Fruit fly (Drosophila melanogaster) whole organism, pupa: ENCODE measurements around the gene CG16704.

ENCODE experiments used
- CG14655 ChIP-seq: fragments of 200-800 bp; sonication (Bioruptor generic); optimal IDR thresholded peaks from 3 replicates; lab custom pipeline; 2017; ENCODE audit warnings: mild to moderate bottlenecking, missing biosample characterization, missing genetic modification reagents, missing genetic modification characterization
- CG17806 ChIP-seq: fragments of 200-800 bp; sonication (Bioruptor generic); optimal IDR thresholded peaks from 2 replicates; lab custom pipeline; 2018; ENCODE audit warnings: missing biosample characterization, mild to moderate bottlenecking, missing genetic modification characterization, moderate library complexity
- CG32121 ChIP-seq: fragments of 200-800 bp; sonication (Bioruptor generic); IDR thresholded peaks from 2 replicates; pipeline ENCODE4 v1.3.6; 2022; ENCODE audit warnings: missing biosample characterization, missing genetic modification characterization
- D1 ChIP-seq: fragments of 200-800 bp; sonication (Bioruptor generic); optimal IDR thresholded peaks from 2 replicates; lab custom pipeline; 2018; ENCODE audit warnings: missing biosample characterization, mild to moderate bottlenecking, missing genetic modification characterization, moderate library complexity
- Snoo ChIP-seq: fragments of 200-800 bp; sonication (Bioruptor generic); optimal IDR thresholded peaks from 3 replicates; lab custom pipeline; 2017; ENCODE audit warnings: missing biosample characterization, mild to moderate bottlenecking, missing genetic modification characterization, inconsistent platforms

DNA sequence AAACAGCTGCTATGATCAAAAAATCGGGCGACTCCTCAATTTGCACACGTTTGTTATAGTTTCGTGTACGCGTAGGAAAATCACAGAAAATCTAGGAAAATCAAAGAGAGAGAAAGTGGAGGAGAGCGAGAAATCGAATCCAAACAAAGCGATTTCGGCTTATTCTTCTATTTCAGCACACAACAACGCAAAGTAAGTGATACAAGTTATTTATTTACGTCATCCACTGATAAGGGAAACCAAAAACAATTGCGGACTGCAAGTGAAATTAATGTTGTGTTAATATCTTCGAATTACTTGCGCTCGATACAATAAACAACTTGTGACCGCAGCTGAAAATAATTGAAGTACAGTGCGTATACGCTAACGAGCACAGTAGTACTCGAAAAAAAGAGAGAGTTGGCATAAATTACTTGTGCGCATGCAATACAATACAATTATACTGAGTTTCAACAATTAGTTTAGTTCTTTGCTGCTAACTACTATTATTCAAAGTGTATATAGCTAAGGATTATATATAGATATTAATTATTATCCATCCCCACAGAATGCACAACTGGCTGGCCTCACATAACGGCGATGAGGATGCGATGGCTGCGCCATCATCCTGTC, 21.3 kb upstream of the CG16704 start:
- TF ChIP-seq CG17806 (tag; lab: Kevin White, UChicago): no peak
- TF ChIP-seq D1 (tag; lab: Kevin White, UChicago): no peak
- no peak; the same call in 1 of the 2 replicates for TF ChIP-seq CG32121 (GFP tag; lab: Robert Waterston, UW)
- no peak for TF ChIP-seq CG14655 (GFP tag; lab: Kevin White, UChicago)
- no peak for TF ChIP-seq Snoo
